Fruit fly (Drosophila melanogaster) whole organism, embryonic: ENCODE data around the gene MED22.

Experiments used
- Adf1 ChIP-seq: fragments of 200-800 bp; sonication (Bioruptor generic); IDR thresholded peaks from 2 replicates; pipeline ENCODE4 v1.3.6; 2022; ENCODE audit warnings: missing biosample characterization, missing genetic modification characterization
- Asciz ChIP-seq: fragments of 200-800 bp; sonication (Bioruptor generic); optimal IDR thresholded peaks from 2 replicates; lab custom pipeline; 2017; ENCODE audit warnings: missing biosample characterization, mild to moderate bottlenecking, missing genetic modification characterization, missing genetic modification reagents
- Atf6 ChIP-seq: fragments of 200-800 bp; sonication (Bioruptor generic); IDR thresholded peaks from 2 replicates; pipeline ENCODE4 v1.3.6; 2022; ENCODE audit warnings: missing biosample characterization, missing genetic modification characterization
- Bgb ChIP-seq: fragments of 200-800 bp; sonication (Bioruptor generic); IDR thresholded peaks from 2 replicates; pipeline ENCODE4 v1.3.6; 2022; ENCODE audit warnings: missing biosample characterization, missing genetic modification characterization; ENCODE audit not compliant: partially characterized antibody
- CG10979 ChIP-seq: fragments of 200-800 bp; sonication (Bioruptor generic); optimal IDR thresholded peaks from 2 replicates; lab custom pipeline; 2018; ENCODE audit warnings: missing biosample characterization, mild to moderate bottlenecking, missing genetic modification characterization, moderate library complexity
- CG11247 ChIP-seq: fragments of 200-800 bp; sonication (Bioruptor generic); IDR thresholded peaks from 2 replicates; pipeline ENCODE4 v1.3.6; 2022; ENCODE audit warnings: missing biosample characterization, missing genetic modification characterization
- CG12236 ChIP-seq: fragments of 200-800 bp; sonication (Bioruptor generic); optimal IDR thresholded peaks from 2 replicates; lab custom pipeline; 2016; ENCODE audit warnings: missing biosample characterization, missing genetic modification characterization
- CG12299 ChIP-seq: fragments of 200-800 bp; sonication (Bioruptor generic); optimal IDR thresholded peaks from 2 replicates; lab custom pipeline; 2018; ENCODE audit warnings: missing biosample characterization, mild to moderate bottlenecking, missing genetic modification characterization
- CG13296 ChIP-seq: fragments of 200-800 bp; sonication (Bioruptor generic); optimal IDR thresholded peaks from 3 replicates; lab custom pipeline; 2018; ENCODE audit warnings: missing biosample characterization, mild to moderate bottlenecking, missing genetic modification characterization
- CG17359 ChIP-seq: fragments of 200-800 bp; sonication (Bioruptor generic); optimal IDR thresholded peaks from 3 replicates; lab custom pipeline; 2018; ENCODE audit warnings: missing biosample characterization, mild to moderate bottlenecking, missing genetic modification characterization, moderate library complexity
- CG17802 ChIP-seq: fragments of 200-800 bp; sonication (Bioruptor generic); optimal IDR thresholded peaks from 2 replicates; lab custom pipeline; 2018; ENCODE audit warnings: missing biosample characterization, mild to moderate bottlenecking, missing genetic modification characterization, moderate library complexity
- CG18619 ChIP-seq: fragments of 200-800 bp; sonication (Bioruptor generic); optimal IDR thresholded peaks from 3 replicates; lab custom pipeline; 2017; ENCODE audit warnings: missing biosample characterization, mild to moderate bottlenecking, missing genetic modification characterization
- CG31441 ChIP-seq: fragments of 200-800 bp; sonication (Bioruptor generic); IDR thresholded peaks from 2 replicates; pipeline ENCODE4 v1.3.6; 2022; ENCODE audit warnings: missing biosample characterization, missing genetic modification characterization
- CG32772 ChIP-seq: fragments of 200-800 bp; sonication (Bioruptor generic); IDR thresholded peaks from 2 replicates; pipeline ENCODE4 v1.3.6; 2022; ENCODE audit warnings: missing biosample characterization, missing genetic modification characterization
- CG3281 ChIP-seq: fragments of 200-800 bp; sonication (Bioruptor generic); optimal IDR thresholded peaks from 3 replicates; lab custom pipeline; 2017; ENCODE audit warnings: missing biosample characterization, mild to moderate bottlenecking, missing genetic modification characterization
- CG3838 ChIP-seq: fragments of 200-800 bp; sonication (Bioruptor generic); optimal IDR thresholded peaks from 3 replicates; lab custom pipeline; 2016; ENCODE audit warnings: missing biosample characterization, missing genetic modification characterization
- CG4820 ChIP-seq: fragments of 200-800 bp; sonication (Bioruptor generic); optimal IDR thresholded peaks from 3 replicates; lab custom pipeline; 2016; ENCODE audit warnings: missing biosample characterization, missing genetic modification characterization
- CG5953 ChIP-seq: fragments of 200-800 bp; sonication (Bioruptor generic); IDR thresholded peaks from 2 replicates; pipeline ENCODE4 v1.3.6; 2022; ENCODE audit warnings: missing biosample characterization, missing genetic modification characterization
- CG6683 ChIP-seq: fragments of 200-800 bp; sonication (Bioruptor generic); optimal IDR thresholded peaks from 2 replicates; lab custom pipeline; 2017; ENCODE audit warnings: missing biosample characterization, mild to moderate bottlenecking, missing genetic modification characterization, missing genetic modification reagents
- CG7839 ChIP-seq: fragments of 200-800 bp; sonication (Bioruptor generic); optimal IDR thresholded peaks from 3 replicates; lab custom pipeline; 2018; ENCODE audit warnings: missing biosample characterization, mild to moderate bottlenecking, missing genetic modification characterization, moderate library complexity
- CG9437 ChIP-seq: fragments of 200-800 bp; sonication (Bioruptor generic); optimal IDR thresholded peaks from 2 replicates; lab custom pipeline; 2018; ENCODE audit warnings: missing biosample characterization, mild to moderate bottlenecking, missing genetic modification characterization
- CG9817 ChIP-seq: fragments of 200-800 bp; sonication (Bioruptor generic); optimal IDR thresholded peaks from 2 replicates; lab custom pipeline; 2018; ENCODE audit warnings: missing biosample characterization, mild to moderate bottlenecking, missing genetic modification characterization, moderate library complexity
- D19B ChIP-seq: fragments of 200-800 bp; sonication (Bioruptor generic); optimal IDR thresholded peaks from 2 replicates; lab custom pipeline; 2017; ENCODE audit warnings: missing biosample characterization, mild to moderate bottlenecking, missing genetic modification characterization
- Deaf1 ChIP-seq: fragments of 200-800 bp; optimal IDR thresholded peaks from 3 replicates; lab custom pipeline; 2019; ENCODE audit warnings: missing biosample characterization, mild to moderate bottlenecking, missing genetic modification characterization, moderate library complexity
- Ets97D ChIP-seq: fragments of 200-800 bp; sonication (Bioruptor generic); optimal IDR thresholded peaks from 3 replicates; lab custom pipeline; 2016; ENCODE audit warnings: missing biosample characterization, missing genetic modification characterization
- Fer1 ChIP-seq: fragments of 200-800 bp; sonication (Bioruptor generic); optimal IDR thresholded peaks from 2 replicates; lab custom pipeline; 2017; ENCODE audit warnings: missing biosample characterization, mild to moderate bottlenecking, missing genetic modification characterization
- Fer3 ChIP-seq: fragments of 200-800 bp; sonication (Bioruptor generic); optimal IDR thresholded peaks from 2 replicates; lab custom pipeline; 2018; ENCODE audit warnings: missing biosample characterization, mild to moderate bottlenecking, missing genetic modification characterization, moderate library complexity
- HHEX ChIP-seq: fragments of 200-800 bp; sonication (Bioruptor generic); optimal IDR thresholded peaks from 3 replicates; lab custom pipeline; 2017; ENCODE audit warnings: missing biosample characterization, mild to moderate bottlenecking, missing genetic modification characterization, missing genetic modification reagents
- HLH54F ChIP-seq: fragments of 200-800 bp; sonication (Bioruptor generic); optimal IDR thresholded peaks from 3 replicates; lab custom pipeline; 2016; ENCODE audit warnings: missing biosample characterization, missing genetic modification characterization
- Hand ChIP-seq: fragments of 200-800 bp; sonication (Bioruptor generic); optimal IDR thresholded peaks from 2 replicates; lab custom pipeline; 2017; ENCODE audit warnings: mild to moderate bottlenecking, missing biosample characterization, missing genetic modification reagents, missing genetic modification characterization
- Mad ChIP-seq: fragments of 200-800 bp; sonication (Bioruptor generic); optimal IDR thresholded peaks from 2 replicates; lab custom pipeline; 2016; ENCODE audit warnings: missing biosample characterization, missing genetic modification characterization
- Meics ChIP-seq: fragments of 200-800 bp; sonication (Bioruptor generic); optimal IDR thresholded peaks from 2 replicates; lab custom pipeline; 2017; ENCODE audit warnings: missing biosample characterization, mild to moderate bottlenecking, missing genetic modification characterization
- Pdp1 ChIP-seq, 2 experiments: fragments of 200-800 bp; sonication (Bioruptor generic); optimal IDR thresholded peaks; 3 replicates each; lab custom pipeline; 2016; ENCODE audit warnings: missing biosample characterization in 2 of 2, missing genetic modification characterization in 2 of 2, mild to moderate bottlenecking in 1 of 2, moderate library complexity in 1 of 2
- Scr ChIP-seq: fragments of 200-800 bp; sonication (Bioruptor generic); IDR thresholded peaks from 2 replicates; pipeline ENCODE4 v1.3.6; 2022; ENCODE audit warnings: missing biosample characterization, missing genetic modification characterization; ENCODE audit not compliant: partially characterized antibody
- Sry-δ ChIP-seq: fragments of 200-800 bp; sonication (Bioruptor generic); optimal IDR thresholded peaks from 2 replicates; lab custom pipeline; 2016; ENCODE audit warnings: missing biosample characterization, missing genetic modification characterization
- ac ChIP-seq: fragments of 200-800 bp; sonication (Bioruptor generic); optimal IDR thresholded peaks from 3 replicates; lab custom pipeline; 2017; ENCODE audit warnings: missing biosample characterization, mild to moderate bottlenecking, missing genetic modification characterization
- dpn ChIP-seq, 2 experiments: fragments of 200-800 bp; sonication (Bioruptor generic); optimal IDR thresholded peaks; 3 replicates each; lab custom pipeline; 2016; ENCODE audit warnings: missing biosample characterization in 2 of 2, missing genetic modification characterization in 2 of 2
- fd96Cb ChIP-seq: fragments of 200-800 bp; sonication (Bioruptor generic); optimal IDR thresholded peaks from 2 replicates; lab custom pipeline; 2018; ENCODE audit warnings: missing biosample characterization, mild to moderate bottlenecking, missing genetic modification characterization, moderate library complexity
- grn ChIP-seq: fragments of 200-800 bp; sonication (Bioruptor generic); optimal IDR thresholded peaks from 3 replicates; lab custom pipeline; 2017; ENCODE audit warnings: missing biosample characterization, missing genetic modification characterization
- ind ChIP-seq: fragments of 200-800 bp; sonication (Bioruptor generic); optimal IDR thresholded peaks from 3 replicates; lab custom pipeline; 2016; ENCODE audit warnings: missing biosample characterization, missing genetic modification characterization
- lilli ChIP-seq: fragments of 200-800 bp; sonication (Bioruptor generic); optimal IDR thresholded peaks from 3 replicates; lab custom pipeline; 2016; ENCODE audit warnings: missing biosample characterization, missing genetic modification characterization
- lmd ChIP-seq: fragments of 200-800 bp; sonication (Bioruptor generic); IDR thresholded peaks from 2 replicates; pipeline ENCODE4 v1.3.6; 2022; ENCODE audit warnings: missing biosample characterization, missing genetic modification characterization
- mam ChIP-seq: fragments of 200-800 bp; sonication (Bioruptor generic); optimal IDR thresholded peaks from 3 replicates; lab custom pipeline; 2016; ENCODE audit warnings: missing biosample characterization, missing genetic modification characterization
- nau ChIP-seq: fragments of 200-800 bp; sonication (Bioruptor generic); optimal IDR thresholded peaks from 3 replicates; lab custom pipeline; 2017; ENCODE audit warnings: missing biosample characterization, mild to moderate bottlenecking, missing genetic modification characterization, missing genetic modification reagents
- nmo ChIP-seq: fragments of 200-800 bp; sonication (Bioruptor generic); optimal IDR thresholded peaks from 2 replicates; lab custom pipeline; 2018; ENCODE audit warnings: missing biosample characterization, mild to moderate bottlenecking, missing genetic modification characterization, moderate library complexity
- pum ChIP-seq: fragments of 200-800 bp; sonication (Bioruptor generic); optimal IDR thresholded peaks from 2 replicates; lab custom pipeline; 2016; ENCODE audit warnings: missing biosample characterization, missing genetic modification characterization
- sens ChIP-seq: fragments of 200-800 bp; sonication (Bioruptor generic); peaks from one replicate; lab custom pipeline; 2016; ENCODE audit warnings: missing biosample characterization, missing genetic modification characterization
- tgo ChIP-seq: fragments of 200-800 bp; sonication (Bioruptor generic); IDR thresholded peaks from 3 replicates; pipeline ENCODE4 v1.3.6; 2022; ENCODE audit warnings: missing biosample characterization, missing genetic modification characterization

The MED22 gene

DNA sequence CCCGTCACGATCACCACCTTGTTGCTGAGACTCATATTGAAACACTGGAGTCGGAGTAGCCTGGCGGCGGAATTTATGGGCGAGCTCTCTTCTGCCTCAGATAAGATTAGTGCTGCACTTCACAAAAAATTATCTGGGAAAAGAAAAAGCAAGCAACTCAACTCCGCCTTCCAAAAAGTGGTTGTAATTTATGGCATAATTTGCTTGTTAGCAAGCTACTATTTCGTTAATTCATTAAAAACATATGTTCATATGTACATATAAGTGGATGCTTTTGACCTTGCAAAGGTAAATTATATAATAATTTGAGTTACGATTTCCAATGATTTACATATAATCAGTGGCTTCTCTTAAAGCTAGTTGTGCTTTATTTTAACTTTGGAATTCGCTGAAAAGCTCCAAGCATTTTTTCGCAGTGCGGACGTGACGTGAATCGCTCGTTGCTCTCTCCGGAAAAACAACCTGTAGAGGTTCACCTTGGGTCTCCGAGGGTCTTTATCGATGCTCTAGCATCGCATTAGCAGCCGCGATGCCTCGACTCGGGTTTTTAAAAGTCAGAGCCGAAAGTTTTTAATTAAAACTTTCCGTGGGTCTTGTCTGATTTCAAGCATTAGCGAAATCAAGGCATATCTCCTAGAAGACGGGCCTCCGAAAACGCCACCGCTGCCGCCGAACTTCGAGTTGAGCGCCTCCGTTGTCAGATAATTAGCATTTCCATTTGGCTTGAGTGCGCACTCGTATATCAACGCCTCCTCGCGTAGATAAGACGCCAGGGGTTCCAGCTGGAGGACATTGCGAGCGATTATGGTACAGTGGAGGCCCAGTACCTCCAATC lies 19.7 kb downstream of the MED22 start, which contains the start of gene CG3699 (continued):
- TF ChIP-seq ind (GFP tag; lab: Kevin White, UChicago): peak; percentile 34
- TF ChIP-seq lilli (GFP tag; lab: Kevin White, UChicago): peak; percentile 66
- no peak for TF ChIP-seq ac (GFP tag; lab: Kevin White, UChicago)
- TF ChIP-seq Deaf1: peak; percentile 51
- TF ChIP-seq grn (GFP tag; lab: Kevin White, UChicago): peak; percentile 8
- TF ChIP-seq CG6683 (GFP tag; lab: Kevin White, UChicago): no peak
- TF ChIP-seq fd96Cb (tag; lab: Kevin White, UChicago): peak; percentile 15
- TF ChIP-seq Asciz: no peak
- 0 out of 3 replicates have a peak, but pooled peaks have one; percentile 21 for TF ChIP-seq tgo (GFP tag; lab: Robert Waterston, UW)
- peak; percentile 9; the same call in 1 of the 2 replicates for TF ChIP-seq Adf1 (GFP tag; lab: Robert Waterston, UW)
- peak; percentile 52 for TF ChIP-seq Fer1 (GFP tag; lab: Kevin White, UChicago)
- TF ChIP-seq pum (GFP tag; lab: Kevin White, UChicago): no peak
- peak; percentile 2 for TF ChIP-seq CG10979
- TF ChIP-seq Bgb (GFP tag; lab: Robert Waterston, UW): no peak
- TF ChIP-seq CG32772 (GFP tag; lab: Robert Waterston, UW): no peak
- peak; percentile 52; the same call in 1 of the 2 replicates for TF ChIP-seq Atf6 (GFP tag; lab: Robert Waterston, UW)
- peak; percentile 58 for TF ChIP-seq sens (GFP tag; lab: Kevin White, UChicago)
- no peak for TF ChIP-seq CG3838
- TF ChIP-seq HHEX (GFP tag; lab: Kevin White, UChicago): peak; percentile 25
- no peak for TF ChIP-seq CG11247 (GFP tag; lab: Robert Waterston, UW)
- TF ChIP-seq CG12236 (GFP tag; lab: Kevin White, UChicago): no peak
- TF ChIP-seq Mad (GFP tag; lab: Kevin White, UChicago): peak; percentile 24
- TF ChIP-seq CG9437 (GFP tag; lab: Kevin White, UChicago): peak; percentile 35
- no peak for TF ChIP-seq CG17359
- peak; percentile 42 for TF ChIP-seq Fer3 (tag; lab: Kevin White, UChicago)
- peak; percentile 20 to 76 for TF ChIP-seq Pdp1 (GFP tag; optimal IDR thresholded peaks at IDR 0.05; lab: Kevin White, UChicago)
- TF ChIP-seq Scr: no peak
- TF ChIP-seq Hand: peak; percentile 27
- peak; percentile 43 for TF ChIP-seq CG18619 (GFP tag; lab: Kevin White, UChicago)
- peak; percentile 2 for TF ChIP-seq nau
- peak; percentile 30 to 33 for TF ChIP-seq dpn (GFP tag; optimal IDR thresholded peaks at IDR 0.05; lab: Kevin White, UChicago)
- TF ChIP-seq CG9817 (tag; lab: Kevin White, UChicago): peak; percentile 35
- peak; percentile 62 for TF ChIP-seq CG13296 (GFP tag; lab: Kevin White, UChicago)
- TF ChIP-seq Ets97D (GFP tag; lab: Kevin White, UChicago): no peak
- TF ChIP-seq CG31441 (GFP tag; lab: Robert Waterston, UW): 0 out of 2 replicates have a peak, but pooled peaks have one; percentile 15
- TF ChIP-seq Meics (GFP tag; lab: Kevin White, UChicago): peak; percentile 75
- peak; percentile 1 for TF ChIP-seq CG4820 (GFP tag; lab: Kevin White, UChicago)
- TF ChIP-seq CG17802 (tag; lab: Kevin White, UChicago): no peak
- TF ChIP-seq Sry-δ: no peak
- TF ChIP-seq nmo: peak; percentile 43
- no peak for TF ChIP-seq CG12299
- TF ChIP-seq lmd (GFP tag; lab: Robert Waterston, UW): peak; percentile 32; the same call in 1 of the 2 replicates
- TF ChIP-seq mam (GFP tag; lab: Kevin White, UChicago): peak; percentile 35
- peak; percentile 15 for TF ChIP-seq HLH54F (GFP tag; lab: Kevin White, UChicago)
- TF ChIP-seq D19B (GFP tag; lab: Kevin White, UChicago): peak; percentile 12
- TF ChIP-seq CG3281 (GFP tag; lab: Kevin White, UChicago): peak; percentile 64
- no peak for TF ChIP-seq CG5953
- TF ChIP-seq CG7839: peak; percentile 70
